Fruit fly (Drosophila melanogaster): ENCODE results near the gene CG31715.

The CG31715 gene

DNA sequence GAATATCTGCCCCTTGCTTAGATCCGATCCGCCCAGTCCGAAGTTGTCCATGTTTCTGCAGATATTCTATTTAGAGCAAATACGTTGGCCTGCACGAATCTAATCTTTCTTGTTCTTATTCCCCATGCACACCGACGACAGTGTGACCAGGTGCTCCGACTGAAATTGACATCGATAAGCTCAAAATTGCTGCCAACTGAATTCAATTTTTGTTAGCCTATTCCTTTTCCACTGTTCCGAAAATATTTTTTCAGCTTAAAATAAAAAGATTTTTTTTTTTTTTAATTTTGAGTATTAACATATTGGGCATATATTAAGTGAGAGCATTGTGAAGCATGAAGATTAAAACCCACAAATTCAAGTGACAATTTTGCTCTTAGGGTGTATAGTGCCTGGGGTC, 37.6 kb upstream of the CG31715 start, which contains the start of gene nmd:
TSS of gene nmd (minus strand) at position 162 of the 400 bp plus-strand sequence.
- TF ChIP-seq sage (GFP tag; optimal IDR thresholded peaks at IDR 0.05) (no peak), woc (GFP tag; optimal IDR thresholded peaks at IDR 0.05) (peak; percentile 69), Mio (GFP tag; optimal IDR thresholded peaks at IDR 0.05) (no peak), dmrt93B (GFP tag; optimal IDR thresholded peaks at IDR 0.05) (no peak), Rel (GFP tag; optimal IDR thresholded peaks at IDR 0.05) (no peak), Rel (tag; optimal IDR thresholded peaks at IDR 0.05) (peak; percentile 70), HLH106 (tag; optimal IDR thresholded peaks at IDR 0.05) (peak; percentile 21), foxo (GFP tag; optimal IDR thresholded peaks at IDR 0.05) (no peak), Sp1 (GFP tag; optimal IDR thresholded peaks at IDR 0.05) (no peak), CrebA (GFP tag; optimal IDR thresholded peaks at IDR 0.05; ENCODE audit: borderline replicate concordance) (no peak), fru (GFP tag; optimal IDR thresholded peaks at IDR 0.05) (no peak), usp (GFP tag; optimal IDR thresholded peaks at IDR 0.05) (no peak)

DNA sequence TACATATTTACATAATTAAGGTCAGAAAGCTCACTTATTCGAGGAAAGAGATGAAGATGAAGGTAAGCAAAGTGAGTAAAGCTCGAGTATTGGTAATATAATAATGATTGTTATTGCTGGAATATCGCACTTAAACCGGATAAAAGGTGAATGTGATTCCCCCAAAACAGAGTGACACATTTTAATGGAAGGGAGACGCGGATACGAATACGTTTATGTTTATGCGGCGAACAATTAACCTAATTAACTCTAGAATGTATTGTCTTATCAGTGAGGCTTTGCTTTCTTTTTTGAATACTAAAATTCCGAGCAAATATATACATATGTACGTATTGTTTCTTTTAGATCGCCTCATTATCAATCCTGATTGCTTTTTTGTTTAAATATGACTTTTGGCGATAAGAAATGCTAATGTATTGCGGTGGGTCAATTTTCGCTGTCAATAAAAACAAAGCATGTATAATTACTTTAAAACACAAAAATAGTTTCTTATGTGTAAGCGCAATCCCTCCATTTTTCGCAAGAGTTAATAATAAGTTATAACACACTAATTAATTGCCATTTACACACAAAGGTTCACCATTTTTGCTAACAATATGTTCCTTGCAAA, 35.8 kb upstream of the CG31715 start:
- TF ChIP-seq Rel (GFP tag; optimal IDR thresholded peaks at IDR 0.05) (no peak), Rel (tag; optimal IDR thresholded peaks at IDR 0.05) (peak; percentile 92), CrebA (GFP tag; optimal IDR thresholded peaks at IDR 0.05; ENCODE audit: borderline replicate concordance) (no peak)

DNA sequence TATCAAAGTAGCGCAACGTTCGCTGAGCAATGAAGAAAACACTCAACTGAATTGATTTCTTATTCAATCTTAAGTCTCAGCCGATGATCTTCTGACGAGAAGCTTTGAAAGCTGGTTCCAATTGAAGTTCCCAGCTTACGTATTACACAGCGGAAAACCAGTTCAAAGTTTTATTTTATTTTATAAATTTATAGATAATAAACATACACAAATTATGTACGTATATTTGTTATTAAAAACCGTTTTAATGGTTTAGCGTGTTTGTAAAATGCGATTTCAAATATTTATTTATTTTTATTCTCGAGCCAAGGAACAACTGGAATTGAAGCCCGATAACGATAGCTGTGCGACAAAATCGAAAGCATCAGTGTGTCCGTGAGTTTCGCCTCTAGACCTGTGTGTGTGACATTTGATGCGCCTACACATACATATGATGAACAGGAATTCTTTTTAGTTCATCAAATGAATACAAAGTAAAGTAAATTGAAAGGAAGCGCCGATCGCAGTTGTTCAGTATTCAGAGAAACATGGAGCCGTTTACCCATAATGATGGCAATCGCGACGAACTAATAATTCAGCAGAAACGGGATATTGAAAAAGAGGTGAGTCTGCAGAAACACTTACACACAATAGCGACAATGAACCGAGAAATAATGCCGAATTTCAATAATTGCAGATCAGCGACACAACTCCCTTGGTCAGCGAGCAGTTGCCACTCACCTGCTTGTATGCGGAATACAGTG, 34.7 kb upstream of the CG31715 start, which contains the start of the genes CG5390 and CG4968:
TSS of gene CG5390 (minus strand) at position 77 of the 743 bp plus-strand sequence.
TSS of gene CG4968 (plus strand) at position 405 of the 743 bp plus-strand sequence.
- TF ChIP-seq pan (optimal IDR thresholded peaks at IDR 0.05) (no peak), brk (GFP tag; optimal IDR thresholded peaks at IDR 0.05) (peak; percentile 90), br (GFP tag; optimal IDR thresholded peaks at IDR 0.05) (no peak), CG9705 (GFP tag; optimal IDR thresholded peaks at IDR 0.05) (peak; percentile 72), Dfd (GFP tag; optimal IDR thresholded peaks at IDR 0.05) (no peak), CrebA (GFP tag; optimal IDR thresholded peaks at IDR 0.05; ENCODE audit: borderline replicate concordance) (no peak), rgr (GFP tag; optimal IDR thresholded peaks at IDR 0.05) (peak; percentile 80), OdsH (GFP tag; optimal IDR thresholded peaks at IDR 0.05) (peak; percentile 81), HLH106 (tag; optimal IDR thresholded peaks at IDR 0.05) (peak; percentile 82), Hnf4 (GFP tag; optimal IDR thresholded peaks at IDR 0.05) (peak; percentile 79), woc (GFP tag; optimal IDR thresholded peaks at IDR 0.05) (peak; percentile 67), sage (GFP tag; optimal IDR thresholded peaks at IDR 0.05) (peak; percentile 88), Hr83 (GFP tag; optimal IDR thresholded peaks at IDR 0.05; ENCODE audit: poor library complexity, severe bottlenecking) (no peak), Sp1 (GFP tag; optimal IDR thresholded peaks at IDR 0.05) (peak; percentile 85), fru (GFP tag; optimal IDR thresholded peaks at IDR 0.05) (no peak), usp (GFP tag; optimal IDR thresholded peaks at IDR 0.05) (no peak), Jra (GFP tag; optimal IDR thresholded peaks at IDR 0.05) (peak; percentile 56), Dif (GFP tag; optimal IDR thresholded peaks at IDR 0.05; ENCODE audit: partially characterized antibody) (peak; percentile 3), foxo (GFP tag; optimal IDR thresholded peaks at IDR 0.05) (peak in 1 of 2 experiments; percentile 84), dsf (GFP tag; optimal IDR thresholded peaks at IDR 0.05; ENCODE audit: borderline replicate concordance) (peak; percentile 46), jim (GFP tag; optimal IDR thresholded peaks at IDR 0.05) (no peak), h (GFP tag; optimal IDR thresholded peaks at IDR 0.05) (peak; percentile 74), Rel (GFP tag; optimal IDR thresholded peaks at IDR 0.05) (peak; percentile 84), Rel (tag; optimal IDR thresholded peaks at IDR 0.05) (peak; percentile 69), tai (GFP tag; optimal IDR thresholded peaks at IDR 0.05) (peak; percentile 66), CG32264 (GFP tag; optimal IDR thresholded peaks at IDR 0.05) (no peak), sv (GFP tag; optimal IDR thresholded peaks at IDR 0.05) (peak; percentile 52), ey (GFP tag; optimal IDR thresholded peaks at IDR 0.05) (peak; percentile 69), psq (GFP tag; optimal IDR thresholded peaks at IDR 0.05) (peak; percentile 71)

Data from whole organism, wandering third instar larva.